Worm (Caenorhabditis elegans) whole organism, L4 larva: ENCODE results near the gene rei-1.

Experiments
- T26A8.4 ChIP-seq: fragments of 200-800 bp; sonication (Bioruptor generic); IDR thresholded peaks from 2 replicates; pipeline ENCODE4 v1.3.6; 2022; ENCODE audit warnings: missing genetic modification characterization, missing compliant biosample characterization
- ama-1 ChIP-seq: fragments of 150-350 bp; optimal IDR thresholded peaks from 2 replicates; lab custom pipeline; 2014; ENCODE audit warnings: inconsistent platforms, mixed read lengths
- ces-1 ChIP-seq: fragments of 150-350 bp; sonication (generic microtip); optimal IDR thresholded peaks from 4 replicates; lab custom pipeline; 2014; ENCODE audit warnings: missing biosample characterization, missing genetic modification reagents, missing genetic modification characterization
- fos-1 ChIP-seq: fragments of 150-350 bp; optimal IDR thresholded peaks from 2 replicates; lab custom pipeline; 2014; ENCODE audit warnings: missing biosample characterization, missing genetic modification characterization
- lin-39 ChIP-seq: fragments of 150-350 bp; optimal IDR thresholded peaks from 2 replicates; lab custom pipeline; 2014; ENCODE audit warnings: missing biosample characterization, missing genetic modification reagents, missing genetic modification characterization
- nhr-11 ChIP-seq: fragments of 150-350 bp; optimal IDR thresholded peaks from 2 replicates; lab custom pipeline; 2014; ENCODE audit warnings: missing biosample characterization, missing genetic modification characterization
- nhr-237 ChIP-seq: sonication (generic microtip); optimal IDR thresholded peaks from 2 replicates; lab custom pipeline; 2017; ENCODE audit warnings: missing biosample characterization, missing genetic modification characterization
- pqm-1 ChIP-seq: sonication (generic microtip); optimal IDR thresholded peaks from 2 replicates; lab custom pipeline; 2017; ENCODE audit warnings: missing biosample characterization, missing genetic modification characterization
- skn-1 ChIP-seq: fragments of 150-350 bp; optimal IDR thresholded peaks from 2 replicates; lab custom pipeline; 2014; ENCODE audit warnings: missing biosample characterization, missing genetic modification characterization
- spr-3 ChIP-seq: fragments of 200-800 bp; sonication (Bioruptor generic); optimal IDR thresholded peaks from 2 replicates; lab custom pipeline; 2018; ENCODE audit warnings: mild to moderate bottlenecking, missing genetic modification characterization, missing compliant biosample characterization

- TF ChIP-seq pqm-1 = no peak
- TF ChIP-seq skn-1 = no peak
- no peak for TF ChIP-seq spr-3 (GFP tag; lab: Kevin White, UChicago)
- no peak for TF ChIP-seq nhr-11 (tag; lab: Kevin White, UChicago)
- no peak for TF ChIP-seq nhr-237 (tag; lab: Kevin White, UChicago)
- no peak for TF ChIP-seq ama-1 (lab: Kevin White, UChicago)
- no peak for TF ChIP-seq T26A8.4 (GFP tag; lab: Robert Waterston, UW)
- no peak for TF ChIP-seq fos-1 (tag; lab: Kevin White, UChicago)
- no peak for TF ChIP-seq ces-1
- no peak for TF ChIP-seq lin-39 (tag; lab: Kevin White, UChicago)
Measured at ce11 chrIII:4123900-4124299, 25.9 kb upstream of the rei-1 start.
